Fruit fly (Drosophila melanogaster): ENCODE data around the gene LKRSDH.
A peak's percentile ranks its signal among the peaks of the same experiment; 100 is the strongest.

Gene LKRSDH

dm6 chr2L:7828901-7829300, 33.1 kb upstream of the LKRSDH start (continued):
- TF ChIP-seq CG6813 (GFP tag; optimal IDR thresholded peaks at IDR 0.05), result peak; percentile 61
- TF ChIP-seq CG1792 (GFP tag; optimal IDR thresholded peaks at IDR 0.05), result no peak
- no peak for TF ChIP-seq CTCF (GFP tag; optimal IDR thresholded peaks at IDR 0.05)
- no peak for TF ChIP-seq fd3F (GFP tag; optimal IDR thresholded peaks at IDR 0.05)
- peak; percentile 29 for TF ChIP-seq repo (GFP tag; optimal IDR thresholded peaks at IDR 0.05)
- TF ChIP-seq Ptx1 (GFP tag; IDR thresholded peaks at IDR 0.05), result no peak
- TF ChIP-seq Scr (GFP tag; IDR thresholded peaks at IDR 0.05; ENCODE audit: partially characterized antibody), result no peak
- no peak for TF ChIP-seq disco-r (GFP tag; optimal IDR thresholded peaks at IDR 0.05)
- TF ChIP-seq Dp (GFP tag; optimal IDR thresholded peaks at IDR 0.05), result no peak
- TF ChIP-seq dmrt11E (tag; optimal IDR thresholded peaks at IDR 0.05), result no peak
- peak; percentile 13; the same call in 1 of the 2 replicates for TF ChIP-seq Rfx (GFP tag; IDR thresholded peaks at IDR 0.05)
- TF ChIP-seq esg (GFP tag; conservative IDR thresholded peaks at IDR 0.05), result no peak
- no peak for TF ChIP-seq cas (GFP tag; IDR thresholded peaks at IDR 0.05)
- no peak for TF ChIP-seq Dll (GFP tag; IDR thresholded peaks at IDR 0.05; ENCODE audit: partially characterized antibody)
- no peak for TF ChIP-seq CG7928 (GFP tag; optimal IDR thresholded peaks at IDR 0.05)
- TF ChIP-seq CG4730 (GFP tag; IDR thresholded peaks at IDR 0.05), result no peak
- TF ChIP-seq Fer2 (tag; optimal IDR thresholded peaks at IDR 0.05), result no peak
- no peak for TF ChIP-seq Max (GFP tag; optimal IDR thresholded peaks at IDR 0.05)
- TF ChIP-seq seq (GFP tag; IDR thresholded peaks at IDR 0.05), result no peak
- no peak for TF ChIP-seq her (GFP tag; optimal IDR thresholded peaks at IDR 0.05)
- no peak for TF ChIP-seq Atf-2 (GFP tag; optimal IDR thresholded peaks at IDR 0.05)
- TF ChIP-seq CG2120 (GFP tag; optimal IDR thresholded peaks at IDR 0.05), result no peak
- peak; percentile 28; the same call in 1 of the 2 replicates for TF ChIP-seq crol (GFP tag; IDR thresholded peaks at IDR 0.05)
- no peak for TF ChIP-seq cwo (GFP tag; optimal IDR thresholded peaks at IDR 0.05)
- no peak for TF ChIP-seq Dbx (GFP tag; IDR thresholded peaks at IDR 0.05)
- no peak for TF ChIP-seq CG17361 (GFP tag; IDR thresholded peaks at IDR 0.05)
- no peak for TF ChIP-seq sc (optimal IDR thresholded peaks at IDR 0.05)
- TF ChIP-seq sc (GFP tag; optimal IDR thresholded peaks at IDR 0.05), result no peak
- TF ChIP-seq CG33557 (GFP tag; optimal IDR thresholded peaks at IDR 0.05), result no peak
- 0 out of 2 replicates have a peak, but pooled peaks have one; percentile 51 for TF ChIP-seq vvl (GFP tag; IDR thresholded peaks at IDR 0.05)
- no peak for TF ChIP-seq al (GFP tag; IDR thresholded peaks at IDR 0.05)
- TF ChIP-seq D19B (GFP tag; optimal IDR thresholded peaks at IDR 0.05), result no peak
- TF ChIP-seq Trl (optimal IDR thresholded peaks at IDR 0.05), result peak; percentile 93
- peak; percentile 39 for TF ChIP-seq Trl (GFP tag; optimal IDR thresholded peaks at IDR 0.05)
- no peak for TF ChIP-seq Oaz (GFP tag; IDR thresholded peaks at IDR 0.05)
- no peak for TF ChIP-seq CG2202 (tag; optimal IDR thresholded peaks at IDR 0.05)
- no peak for TF ChIP-seq Eip74EF (GFP tag; optimal IDR thresholded peaks at IDR 0.05)
- TF ChIP-seq NC2α (GFP tag; optimal IDR thresholded peaks at IDR 0.05), result no peak
- TF ChIP-seq gsb (GFP tag; IDR thresholded peaks at IDR 0.05), result no peak
- TF ChIP-seq phol (tag; optimal IDR thresholded peaks at IDR 0.05), result no peak
- no peak for TF ChIP-seq NFAT (GFP tag; IDR thresholded peaks at IDR 0.05)
- TF ChIP-seq ftz-f1 (GFP tag; optimal IDR thresholded peaks at IDR 0.05), result peak; percentile 70
- TF ChIP-seq CG17802 (tag; optimal IDR thresholded peaks at IDR 0.05), result no peak
- TF ChIP-seq CG13894 (tag; optimal IDR thresholded peaks at IDR 0.05), result no peak
- no peak for TF ChIP-seq gt (GFP tag; IDR thresholded peaks at IDR 0.05)
- peak; percentile 22 for TF ChIP-seq CG17385 (GFP tag; optimal IDR thresholded peaks at IDR 0.05)
- TF ChIP-seq tin (GFP tag; optimal IDR thresholded peaks at IDR 0.05), result no peak
- no peak for TF ChIP-seq BEAF-32 (GFP tag; optimal IDR thresholded peaks at IDR 0.05)
- TF ChIP-seq sens (GFP tag), result peak; percentile 69
- TF ChIP-seq HLH3B (GFP tag; IDR thresholded peaks at IDR 0.05), result no peak
- no peak for TF ChIP-seq fu2 (GFP tag; optimal IDR thresholded peaks at IDR 0.05)
- TF ChIP-seq PHDP (tag; optimal IDR thresholded peaks at IDR 0.05), result peak; percentile 11
- TF ChIP-seq zen2 (GFP tag; IDR thresholded peaks at IDR 0.05; ENCODE audit: partially characterized antibody), result no peak
